Fruit fly (Drosophila melanogaster): ENCODE results near the gene CG10163.

dm6 chr3L:6216787-6217078, 41.8 kb downstream of the CG10163 start:
- no peak for TF ChIP-seq CG7368 (GFP tag; optimal IDR thresholded peaks at IDR 0.05)
- no peak for TF ChIP-seq CG3032 (tag; optimal IDR thresholded peaks at IDR 0.05)
- no peak for TF ChIP-seq fkh (GFP tag; optimal IDR thresholded peaks at IDR 0.05)
- no peak for TF ChIP-seq CG1621 (tag; optimal IDR thresholded peaks at IDR 0.05)
- TF ChIP-seq CG4318 (GFP tag; optimal IDR thresholded peaks at IDR 0.05) = no peak
- no peak for TF ChIP-seq eg (GFP tag; IDR thresholded peaks at IDR 0.05)
- no peak for TF ChIP-seq Eip93F (GFP tag; optimal IDR thresholded peaks at IDR 0.05)
- no peak for TF ChIP-seq Hr39 (GFP tag; optimal IDR thresholded peaks at IDR 0.05)
- no peak for TF ChIP-seq salr (GFP tag; optimal IDR thresholded peaks at IDR 0.05)
- no peak for TF ChIP-seq lz (GFP tag; optimal IDR thresholded peaks at IDR 0.05)

Data from whole organism, prepupa.